Fruit fly (Drosophila melanogaster) whole organism, embryonic: ENCODE measurements around the gene CG6236.

Source experiments
- Antp ChIP-seq: fragments of 200-800 bp; sonication (Bioruptor generic); optimal IDR thresholded peaks from 3 replicates; lab custom pipeline; 2016; ENCODE audit warnings: missing biosample characterization, missing genetic modification characterization
- Atf3 ChIP-seq: fragments of 200-800 bp; sonication (Bioruptor generic); optimal IDR thresholded peaks from 3 replicates; lab custom pipeline; 2016; ENCODE audit warnings: missing biosample characterization, missing genetic modification characterization
- CG10366 ChIP-seq: fragments of 200-800 bp; sonication (Bioruptor generic); IDR thresholded peaks from 2 replicates; pipeline ENCODE4 v1.3.6; 2022; ENCODE audit warnings: missing biosample characterization, missing genetic modification characterization
- CG11504 ChIP-seq: fragments of 200-800 bp; sonication (Bioruptor generic); optimal IDR thresholded peaks from 3 replicates; lab custom pipeline; 2019; ENCODE audit warnings: missing biosample characterization, mild to moderate bottlenecking, missing genetic modification characterization, moderate library complexity
- CG12219 ChIP-seq: fragments of 200-800 bp; sonication (Bioruptor generic); optimal IDR thresholded peaks from 3 replicates; lab custom pipeline; 2018; ENCODE audit warnings: missing biosample characterization, mild to moderate bottlenecking, missing genetic modification characterization
- CG13894 ChIP-seq: fragments of 200-800 bp; sonication (Bioruptor generic); optimal IDR thresholded peaks from 3 replicates; lab custom pipeline; 2018; ENCODE audit warnings: missing biosample characterization, mild to moderate bottlenecking, missing genetic modification characterization, moderate library complexity
- CG14441 ChIP-seq: fragments of 200-800 bp; sonication (Bioruptor generic); IDR thresholded peaks from 2 replicates; pipeline ENCODE4 v1.3.6; 2022; ENCODE audit warnings: missing biosample characterization, missing genetic modification characterization
- CG15601 ChIP-seq: fragments of 200-800 bp; sonication (Bioruptor generic); optimal IDR thresholded peaks from 3 replicates; lab custom pipeline; 2019; ENCODE audit warnings: missing biosample characterization, mild to moderate bottlenecking, missing genetic modification characterization, moderate library complexity
- CG2202 ChIP-seq: fragments of 200-800 bp; sonication (Bioruptor generic); optimal IDR thresholded peaks from 2 replicates; lab custom pipeline; 2018; ENCODE audit warnings: missing biosample characterization, mild to moderate bottlenecking, missing genetic modification characterization
- CG30020 ChIP-seq: fragments of 200-800 bp; optimal IDR thresholded peaks from 2 replicates; lab custom pipeline; 2019; ENCODE audit warnings: missing biosample characterization, mild to moderate bottlenecking, missing genetic modification characterization, moderate library complexity
- CG31224 ChIP-seq: fragments of 200-800 bp; sonication (Bioruptor generic); IDR thresholded peaks from 2 replicates; pipeline ENCODE4 v1.3.6; 2022; ENCODE audit warnings: missing biosample characterization, missing genetic modification characterization
- CG31388 ChIP-seq: fragments of 200-800 bp; sonication (Bioruptor generic); optimal IDR thresholded peaks from 2 replicates; lab custom pipeline; 2016; ENCODE audit warnings: missing biosample characterization, missing genetic modification characterization
- CG34422 ChIP-seq: fragments of 200-800 bp; sonication (Bioruptor generic); IDR thresholded peaks from 3 replicates; pipeline ENCODE4 v1.3.6; 2022; ENCODE audit warnings: missing biosample characterization, missing genetic modification characterization
- CG4360 ChIP-seq: fragments of 200-800 bp; sonication (Bioruptor generic); IDR thresholded peaks from 2 replicates; pipeline ENCODE4 v1.3.6; 2022; ENCODE audit warnings: missing biosample characterization, missing genetic modification characterization
- CG43689 ChIP-seq: fragments of 200-800 bp; sonication (Bioruptor generic); IDR thresholded peaks from 2 replicates; pipeline ENCODE4 v1.3.6; 2022; ENCODE audit warnings: missing biosample characterization, missing genetic modification characterization
- CG4820 ChIP-seq: fragments of 200-800 bp; sonication (Bioruptor generic); optimal IDR thresholded peaks from 3 replicates; lab custom pipeline; 2016; ENCODE audit warnings: missing biosample characterization, missing genetic modification characterization
- CG7357 ChIP-seq: fragments of 200-800 bp; sonication (Bioruptor generic); IDR thresholded peaks from 3 replicates; pipeline ENCODE4 v1.3.6; 2022; ENCODE audit warnings: missing biosample characterization, missing genetic modification characterization
- CG7745 ChIP-seq: fragments of 200-800 bp; sonication (Bioruptor generic); optimal IDR thresholded peaks from 2 replicates; lab custom pipeline; 2018; ENCODE audit warnings: missing biosample characterization, mild to moderate bottlenecking, missing genetic modification characterization, moderate library complexity
- CG7786 ChIP-seq: fragments of 200-800 bp; sonication (Bioruptor generic); optimal IDR thresholded peaks from 2 replicates; lab custom pipeline; 2016; ENCODE audit warnings: missing biosample characterization, missing genetic modification characterization
- CG8089 ChIP-seq: fragments of 200-800 bp; sonication (Bioruptor generic); optimal IDR thresholded peaks from 3 replicates; lab custom pipeline; 2016; ENCODE audit warnings: missing biosample characterization, missing genetic modification characterization
- D ChIP-seq, 2 experiments: fragments of 200-800 bp in 1 of 2; fragments of >200 bp in 1 of 2; sonication (Bioruptor generic) in 1 of 2; optimal IDR thresholded peaks; 2 replicates in 1 of 2; 3 replicates in 1 of 2; lab custom pipeline; 2017; ENCODE audit warnings: mild to moderate bottlenecking in 1 of 2, missing biosample characterization in 1 of 2, missing genetic modification characterization in 1 of 2, missing genetic modification reagents in 1 of 2
- Dip3 ChIP-seq: fragments of 200-800 bp; sonication (Bioruptor generic); optimal IDR thresholded peaks from 3 replicates; lab custom pipeline; 2016; ENCODE audit warnings: missing biosample characterization, missing genetic modification characterization
- ERR ChIP-seq: fragments of 200-800 bp; sonication (Bioruptor generic); optimal IDR thresholded peaks from 2 replicates; lab custom pipeline; 2016; ENCODE audit warnings: missing biosample characterization, missing genetic modification characterization
- H2.0 ChIP-seq: fragments of 200-800 bp; sonication (Bioruptor generic); IDR thresholded peaks from 2 replicates; pipeline ENCODE4 v1.3.6; 2022; ENCODE audit warnings: missing biosample characterization, missing genetic modification characterization
- HLH3B ChIP-seq: fragments of 200-800 bp; sonication (Bioruptor generic); IDR thresholded peaks from 2 replicates; pipeline ENCODE4 v1.3.6; 2022; ENCODE audit warnings: missing biosample characterization, missing genetic modification characterization
- Hr39 ChIP-seq: fragments of >200 bp; optimal IDR thresholded peaks from 2 replicates; lab custom pipeline; 2017
- Hr78 ChIP-seq, 2 experiments: fragments of 200-800 bp in 1 of 2; fragments of >200 bp in 1 of 2; sonication (Bioruptor generic) in 1 of 2; optimal IDR thresholded peaks; 2 replicates each; lab custom pipeline; 2017 to 2019; ENCODE audit warnings: missing biosample characterization in 2 of 2, missing genetic modification characterization in 2 of 2, mild to moderate bottlenecking in 1 of 2, moderate library complexity in 1 of 2
- Mad ChIP-seq: fragments of 200-800 bp; sonication (Bioruptor generic); optimal IDR thresholded peaks from 2 replicates; lab custom pipeline; 2016; ENCODE audit warnings: missing biosample characterization, missing genetic modification characterization
- NC2α ChIP-seq: fragments of 200-800 bp; sonication (Bioruptor generic); optimal IDR thresholded peaks from 2 replicates; lab custom pipeline; 2016; ENCODE audit warnings: missing biosample characterization, missing genetic modification characterization
- Rx ChIP-seq: fragments of 200-800 bp; sonication (Bioruptor generic); IDR thresholded peaks from 2 replicates; pipeline ENCODE4 v1.3.6; 2022; ENCODE audit warnings: missing biosample characterization, missing genetic modification characterization
- Sry-β ChIP-seq: fragments of 200-800 bp; sonication (Bioruptor generic); optimal IDR thresholded peaks from 2 replicates; lab custom pipeline; 2018; ENCODE audit warnings: missing biosample characterization, mild to moderate bottlenecking, missing genetic modification characterization, moderate library complexity
- ap ChIP-seq: fragments of 200-800 bp; sonication (Bioruptor generic); IDR thresholded peaks from 2 replicates; pipeline ENCODE4 v1.3.6; 2022; ENCODE audit warnings: missing biosample characterization, missing genetic modification characterization
- ase ChIP-seq: fragments of 200-800 bp; sonication (Bioruptor generic); IDR thresholded peaks from 3 replicates; pipeline ENCODE4 v1.3.6; 2022; ENCODE audit warnings: missing biosample characterization, missing genetic modification characterization
- br ChIP-seq: fragments of >200 bp; optimal IDR thresholded peaks from 2 replicates; lab custom pipeline; 2017
- btn ChIP-seq: fragments of 200-800 bp; sonication (Bioruptor generic); optimal IDR thresholded peaks from 2 replicates; lab custom pipeline; 2016; ENCODE audit warnings: missing biosample characterization, missing genetic modification characterization
- cg ChIP-seq: fragments of 200-800 bp; sonication (Bioruptor generic); optimal IDR thresholded peaks from 3 replicates; lab custom pipeline; 2019; ENCODE audit warnings: missing biosample characterization, mild to moderate bottlenecking, missing genetic modification characterization, moderate library complexity
- crp ChIP-seq, 2 experiments: fragments of 200-800 bp; sonication (Bioruptor generic); optimal IDR thresholded peaks; 2 replicates in 1 of 2; 3 replicates in 1 of 2; lab custom pipeline; 2017; ENCODE audit warnings: missing biosample characterization in 2 of 2, missing genetic modification characterization in 2 of 2, mild to moderate bottlenecking in 1 of 2, moderate library complexity in 1 of 2
- dati ChIP-seq: fragments of 200-800 bp; sonication (Bioruptor generic); IDR thresholded peaks from 2 replicates; pipeline ENCODE4 v1.3.6; 2022; ENCODE audit warnings: missing biosample characterization, missing genetic modification characterization
- grau ChIP-seq: fragments of 200-800 bp; optimal IDR thresholded peaks from 3 replicates; lab custom pipeline; 2019; ENCODE audit warnings: missing biosample characterization, mild to moderate bottlenecking, missing genetic modification characterization, moderate library complexity
- h ChIP-seq: fragments of >200 bp; optimal IDR thresholded peaks from 2 replicates; lab custom pipeline; 2017
- mld ChIP-seq: fragments of 200-800 bp; sonication (Bioruptor generic); IDR thresholded peaks from 3 replicates; pipeline ENCODE4 v1.3.6; 2022; ENCODE audit warnings: missing biosample characterization, missing genetic modification characterization; ENCODE audit not compliant: partially characterized antibody
- nau ChIP-seq: fragments of 200-800 bp; sonication (Bioruptor generic); optimal IDR thresholded peaks from 3 replicates; lab custom pipeline; 2017; ENCODE audit warnings: missing biosample characterization, mild to moderate bottlenecking, missing genetic modification characterization, missing genetic modification reagents
- nom ChIP-seq: fragments of 200-800 bp; sonication (Bioruptor generic); optimal IDR thresholded peaks from 2 replicates; lab custom pipeline; 2017; ENCODE audit warnings: missing biosample characterization, missing genetic modification characterization, mild to moderate bottlenecking, moderate library complexity, missing genetic modification reagents
- org-1 ChIP-seq: fragments of 200-800 bp; sonication (Bioruptor generic); optimal IDR thresholded peaks from 2 replicates; lab custom pipeline; 2017; ENCODE audit warnings: missing biosample characterization, missing genetic modification characterization
- pan ChIP-seq, 4 experiments: fragments of >200 bp in 3 of 4; fragments of 200-800 bp in 1 of 4; sonication (Bioruptor generic) in 1 of 4; optimal IDR thresholded peaks in 3 of 4; IDR thresholded peaks in 1 of 4; 2 replicates each; pipeline versions ENCODE4 v1.3.6 to Lab custom; 2017 to 2022; ENCODE audit warnings: missing biosample characterization in 2 of 4, missing genetic modification characterization in 2 of 4, mixed read lengths in 1 of 4
- pb ChIP-seq: fragments of 200-800 bp; sonication (Bioruptor generic); optimal IDR thresholded peaks from 3 replicates; lab custom pipeline; 2016; ENCODE audit warnings: missing biosample characterization, missing genetic modification characterization
- pita ChIP-seq: fragments of 200-800 bp; sonication (Bioruptor generic); optimal IDR thresholded peaks from 2 replicates; lab custom pipeline; 2017; ENCODE audit warnings: missing biosample characterization, mild to moderate bottlenecking, missing genetic modification characterization
- row ChIP-seq: fragments of 200-800 bp; sonication (Bioruptor generic); IDR thresholded peaks from 3 replicates; pipeline ENCODE4 v1.3.6; 2022; ENCODE audit warnings: missing biosample characterization, missing genetic modification characterization
- so ChIP-seq: fragments of 200-800 bp; sonication (Bioruptor generic); IDR thresholded peaks from 3 replicates; pipeline ENCODE4 v1.3.6; 2022; ENCODE audit warnings: missing biosample characterization, missing genetic modification characterization
- tio ChIP-seq: fragments of 200-800 bp; sonication (Bioruptor generic); optimal IDR thresholded peaks from 2 replicates; lab custom pipeline; 2017; ENCODE audit warnings: missing biosample characterization, missing genetic modification characterization, inconsistent platforms
- zen ChIP-seq: fragments of 200-800 bp; sonication (Bioruptor generic); optimal IDR thresholded peaks from 3 replicates; lab custom pipeline; 2018; ENCODE audit warnings: missing biosample characterization, mild to moderate bottlenecking, missing genetic modification characterization, moderate library complexity

The CG6236 gene

DNA sequence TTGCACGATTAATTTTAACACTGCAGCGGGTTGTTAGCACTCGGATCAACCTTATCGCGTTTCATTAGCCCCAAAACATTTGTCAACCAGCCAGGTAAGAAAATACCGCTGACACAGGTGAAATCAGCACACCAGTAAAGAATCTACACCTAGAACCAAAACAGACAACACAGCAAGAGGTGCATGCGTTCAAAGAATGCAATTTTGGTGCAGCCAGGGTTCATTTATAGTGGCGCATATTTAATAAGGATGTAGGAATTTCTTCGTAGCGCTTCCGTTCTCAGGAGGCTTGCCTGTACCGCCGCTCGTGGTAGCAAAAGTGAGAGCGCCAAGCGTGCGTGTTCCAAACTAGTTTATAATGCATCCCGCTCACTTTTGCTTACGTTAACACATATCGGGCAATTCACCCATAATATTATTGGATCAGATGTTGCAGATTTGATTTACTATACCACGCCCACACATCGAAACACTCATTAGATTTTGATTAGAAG lies 14.4 kb upstream of the CG6236 start (continued):
- TF ChIP-seq Atf3 (GFP tag; lab: Kevin White, UChicago) (no peak), NC2α (GFP tag; lab: Kevin White, UChicago) (no peak), CG12219 (GFP tag; lab: Kevin White, UChicago) (no peak), h (lab: Kevin White, UChicago) (no peak), zen (no peak), pan (optimal IDR thresholded peaks at IDR 0.05; lab: Kevin White, UChicago) (no peak), pan (GFP tag; optimal IDR thresholded peaks at IDR 0.05 in 1 of 2, IDR thresholded peaks at IDR 0.05 in 1 of 2) (peak in 1 of 2 experiments; percentile 34), CG7745 (no peak), CG14441 (GFP tag; lab: Robert Waterston, UW) (peak; percentile 15; the same call in 1 of the 2 replicates), pb (no peak), CG11504 (tag; lab: Kevin White, UChicago) (no peak), Hr39 (no peak), Sry-β (GFP tag; lab: Kevin White, UChicago) (no peak), CG31224 (GFP tag; lab: Robert Waterston, UW) (peak; percentile 16; the same call in 1 of the 2 replicates), dati (GFP tag; lab: Robert Waterston, UW) (no peak), Rx (GFP tag; lab: Robert Waterston, UW) (no peak), grau (tag; lab: Kevin White, UChicago) (peak; percentile 93), Hr78 (GFP tag; optimal IDR thresholded peaks at IDR 0.05; lab: Kevin White, UChicago) (no peak), tio (GFP tag; lab: Kevin White, UChicago) (no peak), br (lab: Kevin White, UChicago) (no peak), H2.0 (GFP tag; lab: Robert Waterston, UW) (peak; percentile 7; the same call in 1 of the 2 replicates), btn (no peak), org-1 (GFP tag; lab: Kevin White, UChicago) (no peak), CG10366 (GFP tag; lab: Robert Waterston, UW) (0 out of 2 replicates have a peak, but pooled peaks have one; percentile 25), Dip3 (GFP tag; lab: Kevin White, UChicago) (no peak), CG4820 (GFP tag; lab: Kevin White, UChicago) (no peak), HLH3B (0 out of 2 replicates have a peak, but pooled peaks have one; percentile 22), CG7357 (GFP tag; lab: Robert Waterston, UW) (no peak), row (GFP tag; lab: Robert Waterston, UW) (peak; percentile 12; the same call in 1 of the 3 replicates), pita (GFP tag; lab: Kevin White, UChicago) (no peak), cg (GFP tag; lab: Kevin White, UChicago) (no peak), so (GFP tag; lab: Robert Waterston, UW) (no peak), CG13894 (no peak), Mad (no peak), CG34422 (peak; percentile 70; the same call in 1 of the 3 replicates), CG30020 (tag; lab: Kevin White, UChicago) (no peak), D (optimal IDR thresholded peaks at IDR 0.05; lab: Kevin White, UChicago) (no peak), D (GFP tag; optimal IDR thresholded peaks at IDR 0.05; lab: Kevin White, UChicago) (no peak), CG8089 (GFP tag; lab: Kevin White, UChicago) (no peak), CG43689 (GFP tag; lab: Robert Waterston, UW) (no peak), mld (GFP tag; lab: Robert Waterston, UW) (no peak), CG15601 (tag; lab: Kevin White, UChicago) (no peak), crp (GFP tag; optimal IDR thresholded peaks at IDR 0.05; lab: Kevin White, UChicago) (no peak), nau (no peak), nom (GFP tag; lab: Kevin White, UChicago) (no peak), CG31388 (no peak), ase (GFP tag; lab: Robert Waterston, UW) (no peak), CG4360 (no peak), ap (GFP tag; lab: Robert Waterston, UW) (no peak), ERR (GFP tag; lab: Kevin White, UChicago) (no peak), Antp (GFP tag; lab: Kevin White, UChicago) (no peak), CG7786 (no peak), CG2202 (no peak)
